Worm (Caenorhabditis elegans): Measurements from ENCODE around the gene pcp-1.

Gene pcp-1

ce11 chrIII:7728494-7728893 lies 30.2 kb upstream of the pcp-1 start (continued):
- peak; percentile 60 for TF ChIP-seq mes-2 (tag; optimal IDR thresholded peaks at IDR 0.05; ENCODE audit: poor library complexity, severe bottlenecking)
- no peak for TF ChIP-seq saeg-2 (GFP tag; IDR thresholded peaks at IDR 0.05)
- TF ChIP-seq cey-2 (tag; optimal IDR thresholded peaks at IDR 0.05; ENCODE audit: borderline replicate concordance, insufficient read depth), result peak; percentile 32
- peak; percentile 70 for TF ChIP-seq tra-1 (GFP tag; IDR thresholded peaks at IDR 0.05)
- TF ChIP-seq ZK546.5 (tag; optimal IDR thresholded peaks at IDR 0.05), result no peak
- no peak for TF ChIP-seq F37D6.2 (tag; optimal IDR thresholded peaks at IDR 0.05)
- 0 out of 2 replicates have a peak, but pooled peaks have one; percentile 44 for TF ChIP-seq ceh-20 (GFP tag; IDR thresholded peaks at IDR 0.05)
- TF ChIP-seq R02D3.7 (tag; optimal IDR thresholded peaks at IDR 0.05), result no peak
- TF ChIP-seq nhr-42 (GFP tag; IDR thresholded peaks at IDR 0.05), result peak; percentile 70; the same call in 1 of the 2 replicates
- TF ChIP-seq hlh-30 (tag; optimal IDR thresholded peaks at IDR 0.05; ENCODE audit: insufficient read depth), result peak; percentile 59
- peak; percentile 52 for TF ChIP-seq mxl-3 (GFP tag; optimal IDR thresholded peaks at IDR 0.05)
- no peak for TF ChIP-seq arid-1 (GFP tag; conservative IDR thresholded peaks at IDR 0.05)
- no peak for TF ChIP-seq ZK337.2 (GFP tag; IDR thresholded peaks at IDR 0.05)
- TF ChIP-seq nhr-11 (tag; optimal IDR thresholded peaks at IDR 0.05), result peak; percentile 4
- TF ChIP-seq nhr-28 (tag; optimal IDR thresholded peaks at IDR 0.05), result peak; percentile 70
- peak; percentile 10 for TF ChIP-seq nhr-77 (tag; optimal IDR thresholded peaks at IDR 0.05)
- TF ChIP-seq T20F7.1 (GFP tag; optimal IDR thresholded peaks at IDR 0.05), result peak; percentile 73

ce11 chrIII:7729062-7729461 lies 29.6 kb upstream of the pcp-1 start:
- TF ChIP-seq hif-1 (tag; optimal IDR thresholded peaks at IDR 0.05) (no peak), hlh-30 (tag; optimal IDR thresholded peaks at IDR 0.05; ENCODE audit: insufficient read depth) (peak; percentile 34), aha-1 (tag) (peak; percentile 15), dmd-8 (GFP tag; IDR thresholded peaks at IDR 0.05) (peak; percentile 15; the same call in 1 of the 2 replicates)

- TF ChIP-seq lin-38 (GFP tag; IDR thresholded peaks at IDR 0.05), result peak; percentile 32; the same call in 1 of the 2 replicates
- TF ChIP-seq zfp-3 (GFP tag; conservative IDR thresholded peaks at IDR 0.05), result 0 out of 2 replicates have a peak, but pooled peaks have one; percentile 47
- no peak for TF ChIP-seq F49E8.2 (tag; optimal IDR thresholded peaks at IDR 0.05; ENCODE audit: borderline replicate concordance)
- no peak for TF ChIP-seq nhr-42 (GFP tag; IDR thresholded peaks at IDR 0.05)
- peak; percentile 81 for TF ChIP-seq fkh-10 (GFP tag; optimal IDR thresholded peaks at IDR 0.05)
- peak; percentile 49 for TF ChIP-seq hmg-1.1 (GFP tag; IDR thresholded peaks at IDR 0.05)
- peak; percentile 72 for TF ChIP-seq ama-1 (optimal IDR thresholded peaks at IDR 0.05)
- no peak for TF ChIP-seq F44E2.7 (GFP tag; IDR thresholded peaks at IDR 0.05)
- no peak for TF ChIP-seq zag-1 (tag; optimal IDR thresholded peaks at IDR 0.05)
- no peak for TF ChIP-seq ZK337.2 (GFP tag; IDR thresholded peaks at IDR 0.05)
- peak; percentile 26 to 57 for TF ChIP-seq mdl-1 (tag; optimal IDR thresholded peaks at IDR 0.05)
- no peak for TF ChIP-seq zfp-2 (tag; optimal IDR thresholded peaks at IDR 0.05)
- no peak for TF ChIP-seq ceh-82 (tag; optimal IDR thresholded peaks at IDR 0.05)
- no peak for TF ChIP-seq sdz-12 (GFP tag; optimal IDR thresholded peaks at IDR 0.05)
- peak; percentile 93 for TF ChIP-seq set-16 (GFP tag; IDR thresholded peaks at IDR 0.05)
- no peak for TF ChIP-seq dpl-1 (GFP tag; optimal IDR thresholded peaks at IDR 0.05)
- peak in 1 of 2 experiments; percentile 23 for TF ChIP-seq hif-1 (tag; optimal IDR thresholded peaks at IDR 0.05)
- peak; percentile 52 for TF ChIP-seq rbr-2 (tag; optimal IDR thresholded peaks at IDR 0.05)
- peak; percentile 91 for TF ChIP-seq nhr-11 (tag; optimal IDR thresholded peaks at IDR 0.05)
- no peak for TF ChIP-seq D1046.2 (GFP tag; IDR thresholded peaks at IDR 0.05)
- no peak for TF ChIP-seq nhr-111 (GFP tag; optimal IDR thresholded peaks at IDR 0.05)
- no peak for TF ChIP-seq nhr-76 (tag; optimal IDR thresholded peaks at IDR 0.05)
- TF ChIP-seq F10B5.3 (tag; optimal IDR thresholded peaks at IDR 0.05), result peak; percentile 29
- TF ChIP-seq nhr-10 (tag; optimal IDR thresholded peaks at IDR 0.05), result no peak
- TF ChIP-seq hlh-11 (tag; optimal IDR thresholded peaks at IDR 0.05), result peak; percentile 79
- TF ChIP-seq lim-7 (GFP tag; IDR thresholded peaks at IDR 0.05), result 0 out of 2 replicates have a peak, but pooled peaks have one; percentile 38
- no peak for TF ChIP-seq T26A8.4 (GFP tag; IDR thresholded peaks at IDR 0.05)
- no peak for TF ChIP-seq dmd-9 (GFP tag; IDR thresholded peaks at IDR 0.05)
- peak; percentile 26 for TF ChIP-seq mxl-3 (GFP tag; optimal IDR thresholded peaks at IDR 0.05)
- TF ChIP-seq F37D6.2 (tag; optimal IDR thresholded peaks at IDR 0.05), result peak; percentile 48
- TF ChIP-seq lsy-2 (tag; optimal IDR thresholded peaks at IDR 0.05), result peak; percentile 62 to 67
- peak in 1 of 2 experiments; percentile 68 for TF ChIP-seq daf-16 (GFP tag; optimal IDR thresholded peaks at IDR 0.05)
- peak; percentile 25 for TF ChIP-seq daf-16 (tag; optimal IDR thresholded peaks at IDR 0.05)
- peak; percentile 69 for TF ChIP-seq nhr-28 (tag; optimal IDR thresholded peaks at IDR 0.05)
Measured at ce11 chrIII:7729534-7730061, 29.1 kb upstream of the pcp-1 start, which contains the start of gene ZK112.4. ZK112.4 (minus strand) TSS chrIII:7730011.

Measured in whole organism, L4 larva.